Fruit fly (Drosophila melanogaster) Kc167 (cell line): ENCODE results near the gene CG6041.

Experiments used
- Sin3A ChIP-seq: fragments of >200 bp; optimal IDR thresholded peaks from 2 replicates; lab custom pipeline; 2018; ENCODE audit warnings: missing external identifiers
- h ChIP-seq: fragments of >200 bp; optimal IDR thresholded peaks from 3 replicates; lab custom pipeline; 2018; ENCODE audit warnings: missing external identifiers
- insv ChIP-seq: fragments of >200 bp; optimal IDR thresholded peaks from 3 replicates; lab custom pipeline; 2018; ENCODE audit warnings: missing external identifiers

- TF ChIP-seq h (lab: Kevin White, UChicago) (no peak), Sin3A (lab: Kevin White, UChicago) (no peak), insv (lab: Kevin White, UChicago) (no peak)
These were observed 32.0 kb upstream of the CG6041 start for dm6 chrX:5915752-5916493.
